Fruit fly (Drosophila melanogaster): ENCODE data around the gene CG43055.

dm6 chr2L:4416089-4416488 lies 5.1 kb downstream of the CG43055 start:
- TF ChIP-seq dac (GFP tag; optimal IDR thresholded peaks at IDR 0.05): no peak
- peak; percentile 40 for TF ChIP-seq net (GFP tag; optimal IDR thresholded peaks at IDR 0.05)
- no peak for TF ChIP-seq fkh (GFP tag; optimal IDR thresholded peaks at IDR 0.05)
- peak; percentile 26 for TF ChIP-seq topi (GFP tag; optimal IDR thresholded peaks at IDR 0.05)
- peak; percentile 26 for TF ChIP-seq CG6792 (GFP tag; optimal IDR thresholded peaks at IDR 0.05)
- TF ChIP-seq cyc (GFP tag; optimal IDR thresholded peaks at IDR 0.05): peak; percentile 32
- peak; percentile 49; the same call in 1 of the 3 replicates for TF ChIP-seq CG6163 (GFP tag; IDR thresholded peaks at IDR 0.05)
- peak; percentile 48 for TF ChIP-seq pdm3 (GFP tag; optimal IDR thresholded peaks at IDR 0.05)
- peak; percentile 23 for TF ChIP-seq Ets21C (GFP tag; optimal IDR thresholded peaks at IDR 0.05)
- TF ChIP-seq CG11294 (GFP tag; IDR thresholded peaks at IDR 0.05): no peak

Measured in whole organism, prepupa.